Fruit fly (Drosophila melanogaster): ENCODE results near the gene poe.

DNA sequence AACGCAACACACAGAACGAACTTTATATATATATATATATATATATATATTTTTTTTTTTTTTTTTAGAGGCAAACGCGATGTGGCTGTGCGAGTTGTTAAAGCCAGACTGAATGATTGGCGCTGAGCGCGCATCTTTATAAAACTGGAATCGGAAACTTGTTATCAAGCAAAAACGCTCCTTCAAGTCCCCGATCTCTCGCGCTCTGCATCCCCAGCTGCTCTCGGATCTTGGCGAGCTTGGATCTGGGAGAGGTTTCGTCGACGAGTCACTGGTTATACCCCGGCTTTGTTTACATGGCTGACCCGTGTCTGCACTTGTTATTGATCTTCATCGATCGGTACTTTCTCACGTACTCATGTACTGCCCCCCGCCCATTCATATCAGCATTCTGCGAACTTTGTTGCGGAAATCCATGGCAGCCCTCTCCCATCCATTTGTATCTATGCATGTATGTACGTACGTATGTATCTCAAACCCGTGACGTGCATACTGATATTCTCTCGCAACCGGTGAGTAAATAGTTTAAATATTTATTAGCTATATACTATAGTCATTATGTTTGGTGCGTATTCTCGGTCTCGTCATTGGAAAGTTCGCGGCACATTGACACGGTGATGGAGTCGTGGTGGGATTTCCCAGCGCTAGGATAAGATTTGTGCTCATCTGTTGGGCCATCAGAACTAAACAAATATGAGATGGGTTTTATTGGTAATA is 64.1 kb downstream of the poe start, which contains the start of gene Spn28Dc:
- no peak for TF ChIP-seq ken (GFP tag; IDR thresholded peaks at IDR 0.05)
- TF ChIP-seq CG10431 (GFP tag; optimal IDR thresholded peaks at IDR 0.05): no peak
- no peak for TF ChIP-seq schlank (tag; optimal IDR thresholded peaks at IDR 0.05)
- TF ChIP-seq CG33213 (GFP tag; optimal IDR thresholded peaks at IDR 0.05): no peak
- TF ChIP-seq amos (GFP tag; IDR thresholded peaks at IDR 0.05; ENCODE audit: partially characterized antibody): no peak
- TF ChIP-seq YL-1 (GFP tag; optimal IDR thresholded peaks at IDR 0.05): no peak
- TF ChIP-seq CG17186 (GFP tag; optimal IDR thresholded peaks at IDR 0.05): no peak
- TF ChIP-seq CG8924 (tag; optimal IDR thresholded peaks at IDR 0.05): no peak
- no peak for TF ChIP-seq CG5245 (GFP tag; optimal IDR thresholded peaks at IDR 0.05)
- TF ChIP-seq CG17361 (GFP tag; IDR thresholded peaks at IDR 0.05): no peak
- TF ChIP-seq kay (GFP tag; optimal IDR thresholded peaks at IDR 0.05): no peak
